Fruit fly (Drosophila melanogaster): Measurements from ENCODE around the gene Jasper.

The Jasper gene

DNA sequence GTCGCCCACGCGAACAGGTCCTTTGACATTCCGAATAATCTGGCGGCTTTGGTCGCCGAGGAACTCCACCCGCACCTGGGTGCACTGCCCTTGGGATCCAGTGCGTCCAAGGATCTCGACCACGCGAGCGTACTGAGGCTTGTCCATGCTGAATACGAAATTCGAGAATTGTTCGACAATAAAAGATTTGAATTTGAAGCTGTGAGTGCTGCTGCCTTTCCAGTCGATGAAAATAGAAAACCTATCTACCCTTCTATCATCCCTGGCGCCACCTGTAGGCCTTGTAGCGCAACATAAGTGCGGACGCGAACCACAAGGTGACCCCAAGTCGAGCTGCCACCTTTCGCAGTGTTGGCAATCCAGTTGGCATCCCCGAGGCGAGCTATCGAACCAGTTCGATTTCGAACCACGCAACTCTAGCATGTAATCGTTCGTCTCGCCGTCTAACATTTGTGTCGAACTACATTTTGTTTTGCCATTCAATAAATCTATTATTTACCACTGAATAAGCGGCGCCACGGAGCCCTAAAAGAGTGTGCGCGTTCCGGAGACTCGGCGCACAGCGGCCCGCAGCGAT lies 29.8 kb upstream of the Jasper start, which contains the start of the genes RpS28a and Axn (continued):
- TF ChIP-seq ind (GFP tag; optimal IDR thresholded peaks at IDR 0.05) = no peak
- TF ChIP-seq gsb (GFP tag; IDR thresholded peaks at IDR 0.05) = no peak
- no peak for TF ChIP-seq CG3995 (GFP tag; optimal IDR thresholded peaks at IDR 0.05)
- TF ChIP-seq CG7556 (GFP tag; optimal IDR thresholded peaks at IDR 0.05) = no peak
- peak; percentile 39 for TF ChIP-seq p53 (GFP tag; optimal IDR thresholded peaks at IDR 0.05)
- TF ChIP-seq CG9215 (GFP tag; IDR thresholded peaks at IDR 0.05) = no peak
- TF ChIP-seq CG12744 (GFP tag; optimal IDR thresholded peaks at IDR 0.05) = no peak
- no peak for TF ChIP-seq CG10565 (GFP tag; optimal IDR thresholded peaks at IDR 0.05)
- TF ChIP-seq CG11696 (GFP tag; IDR thresholded peaks at IDR 0.05) = no peak
- TF ChIP-seq Hsf (GFP tag; optimal IDR thresholded peaks at IDR 0.05) = no peak
- peak; percentile 81 for TF ChIP-seq D (optimal IDR thresholded peaks at IDR 0.05)
- TF ChIP-seq D (GFP tag; optimal IDR thresholded peaks at IDR 0.05) = no peak
- no peak for TF ChIP-seq Atf6 (GFP tag; IDR thresholded peaks at IDR 0.05)
- no peak for TF ChIP-seq CG6175 (GFP tag; IDR thresholded peaks at IDR 0.05)
- TF ChIP-seq en (GFP tag; optimal IDR thresholded peaks at IDR 0.05) = no peak
- TF ChIP-seq CHES-1-like (GFP tag; optimal IDR thresholded peaks at IDR 0.05) = peak; percentile 49
- TF ChIP-seq HLH3B (GFP tag; IDR thresholded peaks at IDR 0.05) = no peak
- no peak for TF ChIP-seq Neu2 (GFP tag; optimal IDR thresholded peaks at IDR 0.05; ENCODE audit: borderline replicate concordance)
- TF ChIP-seq CG15011 (GFP tag; optimal IDR thresholded peaks at IDR 0.05) = no peak
- TF ChIP-seq pnt (GFP tag; optimal IDR thresholded peaks at IDR 0.05) = peak; percentile 18
- TF ChIP-seq CG32772 (GFP tag; IDR thresholded peaks at IDR 0.05) = no peak
- TF ChIP-seq hbn (GFP tag; IDR thresholded peaks at IDR 0.05; ENCODE audit: partially characterized antibody) = peak; percentile 42; the same call in 1 of the 2 replicates
- no peak for TF ChIP-seq Dip2 (GFP tag; IDR thresholded peaks at IDR 0.05)
- no peak for TF ChIP-seq ase (GFP tag; IDR thresholded peaks at IDR 0.05)
- no peak for TF ChIP-seq CG8765 (GFP tag; IDR thresholded peaks at IDR 0.05)
- peak; percentile 37; the same call in 1 of the 3 replicates for TF ChIP-seq dysf (GFP tag; IDR thresholded peaks at IDR 0.05)
- TF ChIP-seq kni (GFP tag; optimal IDR thresholded peaks at IDR 0.05) = no peak
- no peak for TF ChIP-seq H15 (GFP tag; IDR thresholded peaks at IDR 0.05)
- no peak for TF ChIP-seq danr (GFP tag; IDR thresholded peaks at IDR 0.05)
- TF ChIP-seq CG6813 (GFP tag; optimal IDR thresholded peaks at IDR 0.05) = no peak
- no peak for TF ChIP-seq CG15696 (tag; optimal IDR thresholded peaks at IDR 0.05)
- TF ChIP-seq CG12236 (GFP tag; optimal IDR thresholded peaks at IDR 0.05) = no peak
- TF ChIP-seq Ada2b (GFP tag; IDR thresholded peaks at IDR 0.05) = no peak
- no peak for TF ChIP-seq al (GFP tag; IDR thresholded peaks at IDR 0.05)
- no peak for TF ChIP-seq bowl (GFP tag; IDR thresholded peaks at IDR 0.05)
- no peak for TF ChIP-seq corto (GFP tag; optimal IDR thresholded peaks at IDR 0.05)
- peak; percentile 59 for TF ChIP-seq CG42726 (GFP tag; IDR thresholded peaks at IDR 0.05; ENCODE audit: partially characterized antibody)
- TF ChIP-seq CG17568 (GFP tag; optimal IDR thresholded peaks at IDR 0.05) = no peak
- TF ChIP-seq CG30020 (tag; optimal IDR thresholded peaks at IDR 0.05) = no peak
- TF ChIP-seq CG11398 (GFP tag; optimal IDR thresholded peaks at IDR 0.05) = no peak
- TF ChIP-seq trem (tag; optimal IDR thresholded peaks at IDR 0.05) = peak; percentile 99
- no peak for TF ChIP-seq Nf-YC (tag; optimal IDR thresholded peaks at IDR 0.05)
- no peak for TF ChIP-seq salm (tag; optimal IDR thresholded peaks at IDR 0.05)
- TF ChIP-seq CG12659 (GFP tag; optimal IDR thresholded peaks at IDR 0.05) = peak; percentile 44
- no peak for TF ChIP-seq nom (GFP tag; optimal IDR thresholded peaks at IDR 0.05)
- TF ChIP-seq slou (GFP tag; optimal IDR thresholded peaks at IDR 0.05) = no peak
- no peak for TF ChIP-seq CG2678 (tag; optimal IDR thresholded peaks at IDR 0.05)
- TF ChIP-seq Atf-2 (GFP tag; optimal IDR thresholded peaks at IDR 0.05) = no peak
- no peak for TF ChIP-seq toy (GFP tag; IDR thresholded peaks at IDR 0.05)
- no peak for TF ChIP-seq chn (GFP tag; optimal IDR thresholded peaks at IDR 0.05)
- no peak for TF ChIP-seq Max (GFP tag; optimal IDR thresholded peaks at IDR 0.05)
- TF ChIP-seq psq (GFP tag; optimal IDR thresholded peaks at IDR 0.05) = no peak
